Worm (Caenorhabditis elegans) whole organism, L3 larva: ENCODE results near the gene glt-5.
"Not testable (repeated sequence)": the region's sequence is repeated elsewhere in the genome, so short reads cannot be mapped to it uniquely, and the experiment has no call there.

Experiments used
- ZK546.5 ChIP-seq: sonication (generic microtip); optimal IDR thresholded peaks from 2 replicates; lab custom pipeline; 2017; ENCODE audit warnings: missing biosample characterization, missing genetic modification characterization
- ceh-82 ChIP-seq: fragments of 150-350 bp; optimal IDR thresholded peaks from 2 replicates; lab custom pipeline; 2014; ENCODE audit warnings: missing biosample characterization, missing genetic modification characterization
- ceh-9 ChIP-seq: sonication (generic microtip); optimal IDR thresholded peaks from 2 replicates; lab custom pipeline; 2018; ENCODE audit warnings: missing biosample characterization, missing genetic modification characterization
- egl-27 ChIP-seq: sonication (generic microtip); optimal IDR thresholded peaks from 4 replicates; lab custom pipeline; 2017; ENCODE audit warnings: missing biosample characterization, missing genetic modification reagents, missing genetic modification characterization
- egl-5 ChIP-seq: fragments of 150-350 bp; optimal IDR thresholded peaks from 2 replicates; lab custom pipeline; 2017; ENCODE audit warnings: missing biosample characterization, missing genetic modification reagents, missing genetic modification characterization, inconsistent platforms
- elt-1 ChIP-seq: fragments of 150-350 bp; optimal IDR thresholded peaks from 2 replicates; lab custom pipeline; 2014; ENCODE audit warnings: missing biosample characterization, missing genetic modification characterization
- elt-2 ChIP-seq: sonication (generic microtip); optimal IDR thresholded peaks from 2 replicates; lab custom pipeline; 2016; ENCODE audit warnings: missing genetic modification reagents, mild to moderate bottlenecking, missing genetic modification characterization, missing compliant biosample characterization
- elt-3 ChIP-seq, 3 experiments: fragments of 150-350 bp in 1 of 3; sonication (generic microtip) in 2 of 3; optimal IDR thresholded peaks; 2 replicates in 2 of 3; 4 replicates in 1 of 3; lab custom pipeline; 2014 to 2017; ENCODE audit warnings: missing biosample characterization in 3 of 3, missing genetic modification characterization in 3 of 3
- fkh-10 ChIP-seq: sonication (generic microtip); optimal IDR thresholded peaks from 2 replicates; lab custom pipeline; 2017; ENCODE audit warnings: missing biosample characterization, missing genetic modification reagents, missing genetic modification characterization
- fos-1 ChIP-seq: fragments of 150-350 bp; optimal IDR thresholded peaks from 2 replicates; lab custom pipeline; 2014; ENCODE audit warnings: missing biosample characterization, missing genetic modification characterization
- hmg-11 ChIP-seq: sonication (generic microtip); optimal IDR thresholded peaks from 2 replicates; lab custom pipeline; 2016; ENCODE audit warnings: missing genetic modification characterization, missing compliant biosample characterization
- jun-1 ChIP-seq: fragments of 150-350 bp; optimal IDR thresholded peaks from 2 replicates; lab custom pipeline; 2014; ENCODE audit warnings: missing biosample characterization, missing genetic modification reagents, missing genetic modification characterization
- lin-15B ChIP-seq: fragments of 150-350 bp; optimal IDR thresholded peaks from 2 replicates; lab custom pipeline; 2014; ENCODE audit warnings: missing biosample characterization, missing genetic modification characterization
- lin-39 ChIP-seq: fragments of 150-350 bp; optimal IDR thresholded peaks from 2 replicates; lab custom pipeline; 2018; ENCODE audit warnings: missing biosample characterization, missing genetic modification reagents, missing genetic modification characterization
- lsy-12 ChIP-seq: sonication (generic microtip); optimal IDR thresholded peaks from 2 replicates; lab custom pipeline; 2016; ENCODE audit warnings: mild to moderate bottlenecking, missing genetic modification characterization, missing compliant biosample characterization
- mdl-1 ChIP-seq: fragments of 150-350 bp; optimal IDR thresholded peaks from 2 replicates; lab custom pipeline; 2014; ENCODE audit warnings: missing biosample characterization, missing genetic modification characterization
- mml-1 ChIP-seq: fragments of 150-350 bp; sonication (generic microtip); optimal IDR thresholded peaks from 3 replicates; lab custom pipeline; 2014; ENCODE audit warnings: missing biosample characterization, missing genetic modification characterization
- nfya-1 ChIP-seq: sonication (generic microtip); optimal IDR thresholded peaks from 2 replicates; lab custom pipeline; 2017; ENCODE audit warnings: missing genetic modification characterization, mild to moderate bottlenecking, missing compliant biosample characterization, antibody characterized with exemption, moderate library complexity; ENCODE audit not compliant: insufficient read depth
- nhr-11 ChIP-seq: fragments of 150-350 bp; optimal IDR thresholded peaks from 2 replicates; lab custom pipeline; 2014; ENCODE audit warnings: missing biosample characterization, missing genetic modification characterization
- nhr-12 ChIP-seq: fragments of 150-350 bp; optimal IDR thresholded peaks from 2 replicates; lab custom pipeline; 2014; ENCODE audit warnings: missing biosample characterization, missing genetic modification characterization
- nhr-23 ChIP-seq: fragments of 150-350 bp; optimal IDR thresholded peaks from 2 replicates; lab custom pipeline; 2014; ENCODE audit warnings: missing biosample characterization, missing genetic modification reagents, missing genetic modification characterization
- nhr-237 ChIP-seq: fragments of 150-350 bp; optimal IDR thresholded peaks from 2 replicates; lab custom pipeline; 2014; ENCODE audit warnings: missing biosample characterization, missing genetic modification characterization
- nhr-25 ChIP-seq: sonication (generic microtip); optimal IDR thresholded peaks from 2 replicates; lab custom pipeline; 2017; ENCODE audit warnings: missing biosample characterization, missing genetic modification characterization
- nhr-28 ChIP-seq: fragments of 150-350 bp; optimal IDR thresholded peaks from 2 replicates; lab custom pipeline; 2014; ENCODE audit warnings: missing biosample characterization, missing genetic modification characterization
- nhr-67 ChIP-seq: fragments of 150-350 bp; optimal IDR thresholded peaks from 2 replicates; lab custom pipeline; 2014; ENCODE audit warnings: missing biosample characterization, missing genetic modification characterization
- nhr-76 ChIP-seq: fragments of 150-350 bp; sonication (generic microtip); optimal IDR thresholded peaks from 5 replicates; lab custom pipeline; 2014; ENCODE audit warnings: missing biosample characterization, missing genetic modification characterization
- nhr-77 ChIP-seq: fragments of 150-350 bp; optimal IDR thresholded peaks from 2 replicates; lab custom pipeline; 2014; ENCODE audit warnings: missing biosample characterization, missing genetic modification characterization
- pha-4 ChIP-seq: fragments of 150-350 bp; optimal IDR thresholded peaks from 2 replicates; lab custom pipeline; 2014; ENCODE audit warnings: missing biosample characterization, missing genetic modification reagents, missing genetic modification characterization
- pqm-1 ChIP-seq: fragments of 150-350 bp; optimal IDR thresholded peaks from 2 replicates; lab custom pipeline; 2017; ENCODE audit warnings: missing biosample characterization, missing genetic modification characterization, inconsistent platforms
- sea-2 ChIP-seq: fragments of 150-350 bp; sonication (generic microtip); optimal IDR thresholded peaks from 4 replicates; lab custom pipeline; 2014; ENCODE audit warnings: missing biosample characterization, missing genetic modification reagents, missing genetic modification characterization
- skn-1 ChIP-seq: fragments of 150-350 bp; optimal IDR thresholded peaks from 2 replicates; lab custom pipeline; 2014; ENCODE audit warnings: missing biosample characterization, missing genetic modification characterization
- unc-39 ChIP-seq: sonication (generic microtip); optimal IDR thresholded peaks from 4 replicates; lab custom pipeline; 2017; ENCODE audit warnings: missing biosample characterization, missing genetic modification characterization
- unc-62 ChIP-seq: fragments of 150-350 bp; sonication (generic microtip); optimal IDR thresholded peaks from 4 replicates; lab custom pipeline; 2014; ENCODE audit warnings: missing biosample characterization, missing genetic modification reagents, missing genetic modification characterization

glt-5 gene

ce11 chrII:9728506-9728905 lies 19.8 kb upstream of the glt-5 start:
- peak; percentile 90 for TF ChIP-seq fkh-10 (GFP tag; lab: Kevin White, UChicago)
- no peak for TF ChIP-seq jun-1 (tag; lab: Kevin White, UChicago)
- TF ChIP-seq pha-4 (tag; lab: Kevin White, UChicago), result no peak
- TF ChIP-seq mdl-1 (tag; lab: Kevin White, UChicago), result no peak

ce11 chrII:9727192-9727699 lies 18.6 kb upstream of the glt-5 start:
- TF ChIP-seq nhr-67, result no peak
- TF ChIP-seq mml-1 (tag; lab: Kevin White, UChicago), result no peak
- TF ChIP-seq egl-5 (tag; lab: Kevin White, UChicago), result peak; percentile 46
- no peak for TF ChIP-seq hmg-11
- no peak for TF ChIP-seq unc-62 (GFP tag; lab: Kevin White, UChicago)
- TF ChIP-seq jun-1 (tag; lab: Kevin White, UChicago), result no peak
- TF ChIP-seq elt-3 (tag; optimal IDR thresholded peaks at IDR 0.05; lab: Kevin White, UChicago), result no peak
- TF ChIP-seq lin-39 (tag; lab: Kevin White, UChicago), result peak; percentile 41
- peak; percentile 56 for TF ChIP-seq nfya-1 (tag; lab: Kevin White, UChicago)
- TF ChIP-seq lin-15B, result peak; percentile 1

- TF ChIP-seq nhr-76 (tag; lab: Kevin White, UChicago) (peak; percentile 91), elt-3 (tag; optimal IDR thresholded peaks at IDR 0.05; lab: Kevin White, UChicago) (no peak)
- TF ChIP-seq, all 47 proteins: peak for 1
These were observed 16.4 kb upstream of the glt-5 start for ce11 chrII:9725056-9725455.

- TF ChIP-seq ceh-9 (tag; lab: Kevin White, UChicago) (no peak), nhr-12 (no peak), nhr-28 (tag; lab: Kevin White, UChicago) (no peak), unc-62 (GFP tag; lab: Kevin White, UChicago) (no peak), nhr-67 (no peak), ceh-82 (tag; lab: Kevin White, UChicago) (no peak), elt-2 (tag; lab: Kevin White, UChicago) (no peak), hmg-11 (no peak), nhr-23 (tag; lab: Kevin White, UChicago) (no peak), egl-5 (tag; lab: Kevin White, UChicago) (no peak), egl-27 (tag; lab: Kevin White, UChicago) (no peak), nhr-25 (tag; lab: Kevin White, UChicago) (no peak)
These were observed 15.8 kb upstream of the glt-5 start, which contains the start of gene cutl-2 for ce11 chrII:9724464-9724863. Gene cutl-2, minus strand, starts transcription at chrII:9724673.

- TF ChIP-seq nhr-77 (tag; lab: Kevin White, UChicago); elt-1; mml-1 (tag; lab: Kevin White, UChicago): not testable (repeated sequence)
These were observed 10.1 kb upstream of the glt-5 start, which contains the start of gene Y53C12A.11 for ce11 chrII:9718631-9719252. Gene Y53C12A.11, minus strand, starts transcription at chrII:9718698.

- no peak for TF ChIP-seq lin-39 (tag; lab: Kevin White, UChicago)
- TF ChIP-seq pha-4 (tag; lab: Kevin White, UChicago), result no peak
- no peak for TF ChIP-seq mdl-1 (tag; lab: Kevin White, UChicago)
- no peak for TF ChIP-seq sea-2
- TF ChIP-seq nhr-67, result no peak
- TF ChIP-seq nhr-11 (tag; lab: Kevin White, UChicago), result no peak
- no peak for TF ChIP-seq lsy-12 (tag; lab: Kevin White, UChicago)
- no peak for TF ChIP-seq jun-1 (tag; lab: Kevin White, UChicago)
- no peak for TF ChIP-seq elt-2 (tag; lab: Kevin White, UChicago)
- no peak for TF ChIP-seq ZK546.5 (tag; lab: Kevin White, UChicago)
- TF ChIP-seq pqm-1 (tag; lab: Kevin White, UChicago), result no peak
- TF ChIP-seq fos-1 (tag; lab: Kevin White, UChicago), result no peak
- no peak for TF ChIP-seq nhr-77 (tag; lab: Kevin White, UChicago)
- TF ChIP-seq unc-39 (tag; lab: Kevin White, UChicago), result no peak
- no peak for TF ChIP-seq egl-27 (tag; lab: Kevin White, UChicago)
- no peak for TF ChIP-seq egl-5 (tag; lab: Kevin White, UChicago)
- TF ChIP-seq skn-1 (tag; lab: Kevin White, UChicago), result no peak
- TF ChIP-seq nhr-237, result no peak
These were observed 9.2 kb upstream of the glt-5 start, which contains the start of gene Y53C12A.6 for ce11 chrII:9717904-9718303. Gene Y53C12A.6, minus strand, starts transcription at chrII:9718004.
